Worm (Caenorhabditis elegans): ENCODE data around the gene T22F3.2.

DNA sequence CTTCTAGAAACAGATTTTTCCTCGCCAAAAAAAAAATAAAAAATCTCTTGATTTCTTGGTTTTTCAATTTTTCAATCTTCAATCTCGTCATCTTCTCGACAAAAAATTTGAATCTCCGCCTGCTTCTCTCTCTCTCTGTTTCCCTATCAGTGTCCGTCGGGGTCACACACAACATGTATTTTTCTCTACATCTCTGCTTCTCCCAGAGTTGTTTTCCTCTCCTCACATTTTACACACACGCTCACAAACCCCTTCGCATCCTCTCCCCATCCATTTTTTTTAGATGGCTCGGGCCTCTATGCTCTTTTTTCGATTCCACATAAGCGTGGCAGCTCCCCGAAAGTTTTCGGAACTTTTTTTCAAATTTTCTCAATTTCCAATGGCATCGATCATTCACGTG, 6.6 kb upstream of the T22F3.2 start:
- TF ChIP-seq him-1 (tag; optimal IDR thresholded peaks at IDR 0.05) (no peak), dao-5 (tag; optimal IDR thresholded peaks at IDR 0.05) (no peak), W03F9.2 (tag; optimal IDR thresholded peaks at IDR 0.05) (peak; percentile 42)

Measured in whole organism, L4/young adult.